Fruit fly (Drosophila melanogaster) whole organism, adult: ENCODE data around the gene Sbf.

Source experiments
- CG11617 ChIP-seq: fragments of 200-800 bp; sonication (Bioruptor generic); optimal IDR thresholded peaks from 2 replicates; lab custom pipeline; 2017; ENCODE audit warnings: mild to moderate bottlenecking, missing biosample characterization, missing genetic modification reagents, missing genetic modification characterization
- CG12768 ChIP-seq: fragments of 200-800 bp; sonication (Bioruptor generic); optimal IDR thresholded peaks from 2 replicates; lab custom pipeline; 2017; ENCODE audit warnings: missing biosample characterization, missing genetic modification characterization, mild to moderate bottlenecking, moderate library complexity, missing genetic modification reagents
- CG7045 ChIP-seq: fragments of 200-800 bp; sonication (Bioruptor generic); optimal IDR thresholded peaks from 2 replicates; lab custom pipeline; 2017; ENCODE audit warnings: missing biosample characterization, mild to moderate bottlenecking, missing genetic modification characterization
- Clk ChIP-seq: fragments of 200-800 bp; sonication (Bioruptor generic); optimal IDR thresholded peaks from 2 replicates; lab custom pipeline; 2017; ENCODE audit warnings: missing biosample characterization, missing genetic modification characterization
- Hr96 ChIP-seq: fragments of 200-800 bp; sonication (Bioruptor generic); optimal IDR thresholded peaks from 2 replicates; lab custom pipeline; 2016; ENCODE audit warnings: missing biosample characterization, missing genetic modification characterization
- Mnt ChIP-seq: fragments of 200-800 bp; sonication (Bioruptor generic); optimal IDR thresholded peaks from 2 replicates; lab custom pipeline; 2016; ENCODE audit warnings: missing biosample characterization, mild to moderate bottlenecking, missing genetic modification characterization
- bab1 ChIP-seq: fragments of 200-800 bp; sonication (Bioruptor generic); optimal IDR thresholded peaks from 3 replicates; lab custom pipeline; 2019; ENCODE audit warnings: missing biosample characterization, mild to moderate bottlenecking, missing genetic modification characterization, moderate library complexity
- kay ChIP-seq: fragments of 200-800 bp; sonication (Bioruptor generic); peaks from one replicate; lab custom pipeline; 2016; ENCODE audit warnings: missing biosample characterization, missing genetic modification characterization, borderline replicate concordance
- pad ChIP-seq: fragments of 200-800 bp; sonication (Bioruptor generic); optimal IDR thresholded peaks from 3 replicates; lab custom pipeline; 2017; ENCODE audit warnings: missing biosample characterization, missing genetic modification characterization, mild to moderate bottlenecking, moderate library complexity, missing genetic modification reagents
- tj ChIP-seq: fragments of 200-800 bp; sonication (Bioruptor generic); optimal IDR thresholded peaks from 3 replicates; lab custom pipeline; 2017; ENCODE audit warnings: missing biosample characterization, mild to moderate bottlenecking, missing genetic modification characterization, moderate library complexity

DNA sequence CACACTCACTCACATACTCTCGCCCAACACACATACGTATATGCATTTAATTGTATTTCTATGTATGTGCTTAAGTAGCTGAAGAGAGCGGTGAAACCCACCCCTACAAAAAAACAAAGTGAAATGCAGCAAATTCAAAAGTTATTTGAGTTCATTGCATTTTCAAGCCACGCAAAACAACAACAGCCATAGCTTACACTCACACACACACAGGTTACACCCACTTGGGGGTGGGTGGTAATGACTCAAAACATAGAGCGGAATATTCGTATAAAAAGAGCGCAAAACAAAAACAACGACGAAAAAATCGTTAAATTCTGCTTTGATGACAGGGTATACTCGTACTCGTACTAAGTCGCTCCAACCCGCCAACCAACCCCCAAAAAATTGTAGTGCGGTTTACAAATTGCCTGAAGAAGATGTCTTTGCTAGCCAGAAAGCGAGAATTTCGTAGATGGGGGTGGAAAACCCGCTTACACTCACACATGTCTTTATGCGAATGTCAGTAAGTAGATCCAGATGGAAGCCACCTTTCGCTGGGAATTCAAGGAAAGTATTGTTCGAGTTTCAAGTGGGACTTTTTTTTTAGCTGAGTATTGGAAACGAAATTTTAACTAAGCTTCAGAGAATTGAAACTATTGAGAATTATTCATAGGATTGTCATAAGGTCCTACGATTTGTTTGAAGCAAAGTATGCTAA lies 20.5 kb downstream of the Sbf start:
- TF ChIP-seq pad (GFP tag; lab: Kevin White, UChicago) (no peak), Clk (GFP tag; lab: Kevin White, UChicago) (no peak), CG11617 (GFP tag; lab: Kevin White, UChicago) (no peak), kay (GFP tag; lab: Kevin White, UChicago) (peak; percentile 14), Mnt (no peak), bab1 (no peak), Hr96 (GFP tag; lab: Kevin White, UChicago) (no peak), CG12768 (GFP tag; lab: Kevin White, UChicago) (no peak), tj (no peak), CG7045 (GFP tag; lab: Kevin White, UChicago) (no peak)
